Worm (Caenorhabditis elegans): ENCODE data around the gene W04G3.7.

The W04G3.7 gene

ce11 chrX:11088952-11089351, 3.9 kb upstream of the W04G3.7 start, which contains the start of gene W04G3.11:
Gene W04G3.11, plus strand, starts transcription at chrX:11089195.
- TF ChIP-seq elt-2 (tag; optimal IDR thresholded peaks at IDR 0.05) = peak; percentile 50
- TF ChIP-seq ztf-4 (tag; optimal IDR thresholded peaks at IDR 0.05) = no peak
- no peak for TF ChIP-seq sea-2 (GFP tag; optimal IDR thresholded peaks at IDR 0.05)
- peak; percentile 40 for TF ChIP-seq pqm-1 (tag; optimal IDR thresholded peaks at IDR 0.05)

DNA sequence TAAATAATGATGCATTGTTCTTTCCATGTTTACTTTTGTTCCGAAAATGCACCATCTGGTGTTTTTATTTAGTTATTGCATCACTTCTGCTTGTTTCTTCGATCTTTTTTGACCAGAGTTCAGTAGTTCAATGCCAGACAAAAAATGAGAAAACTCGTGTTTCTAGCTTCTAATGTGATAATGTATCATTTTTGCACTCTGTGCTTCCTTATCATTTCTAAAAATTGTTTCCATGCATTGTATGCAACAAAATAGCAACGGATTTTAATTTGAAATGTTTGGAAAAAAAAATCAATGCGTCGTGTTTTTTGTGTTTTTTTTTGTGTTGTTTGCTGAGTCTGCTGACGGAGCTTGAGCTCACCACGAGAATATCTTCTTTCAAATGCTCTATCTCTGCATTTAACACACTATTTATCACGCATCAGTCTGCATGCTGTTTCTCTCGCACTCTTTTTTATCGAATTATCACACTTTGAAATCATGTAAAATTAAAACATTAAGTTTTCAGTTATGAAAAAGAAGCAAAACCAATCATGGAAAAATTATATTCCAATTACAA, 4.8 kb downstream of the W04G3.7 start, which contains the start of gene sulp-7:
Gene sulp-7, plus strand, starts transcription at position 509 of the 559 bp plus-strand sequence.
- TF ChIP-seq ceh-82 (tag; optimal IDR thresholded peaks at IDR 0.05) (no peak), egl-27 (tag; optimal IDR thresholded peaks at IDR 0.05) (no peak), elt-2 (tag; optimal IDR thresholded peaks at IDR 0.05) (peak; percentile 57), pha-4 (tag; optimal IDR thresholded peaks at IDR 0.05) (peak; percentile 23), nfya-1 (tag; optimal IDR thresholded peaks at IDR 0.05; ENCODE audit: insufficient read depth) (peak; percentile 19), pqm-1 (tag; optimal IDR thresholded peaks at IDR 0.05) (peak; percentile 42)

ce11 chrX:11079667-11080066, 5.4 kb downstream of the W04G3.7 start, which contains the start of gene W04G3.13:
Gene W04G3.13, minus strand, starts transcription at chrX:11079767.
- TF ChIP-seq elt-1 (tag; optimal IDR thresholded peaks at IDR 0.05) (no peak), nhr-28 (tag; optimal IDR thresholded peaks at IDR 0.05) (no peak), nhr-77 (tag; optimal IDR thresholded peaks at IDR 0.05) (no peak), nhr-67 (tag; optimal IDR thresholded peaks at IDR 0.05) (no peak), pqm-1 (tag; optimal IDR thresholded peaks at IDR 0.05) (no peak)

ce11 chrX:11078150-11078549, 6.9 kb downstream of the W04G3.7 start, which contains the start of gene W04G3.10:
Gene W04G3.10, minus strand, starts transcription at chrX:11078250.
- no peak for TF ChIP-seq zag-1 (tag; optimal IDR thresholded peaks at IDR 0.05)
- TF ChIP-seq nhr-43 (tag; optimal IDR thresholded peaks at IDR 0.05; ENCODE audit: poor library complexity, severe bottlenecking) = no peak
- TF ChIP-seq nhr-23 (tag; optimal IDR thresholded peaks at IDR 0.05) = no peak
- no peak for TF ChIP-seq pha-4 (tag; optimal IDR thresholded peaks at IDR 0.05)

DNA sequence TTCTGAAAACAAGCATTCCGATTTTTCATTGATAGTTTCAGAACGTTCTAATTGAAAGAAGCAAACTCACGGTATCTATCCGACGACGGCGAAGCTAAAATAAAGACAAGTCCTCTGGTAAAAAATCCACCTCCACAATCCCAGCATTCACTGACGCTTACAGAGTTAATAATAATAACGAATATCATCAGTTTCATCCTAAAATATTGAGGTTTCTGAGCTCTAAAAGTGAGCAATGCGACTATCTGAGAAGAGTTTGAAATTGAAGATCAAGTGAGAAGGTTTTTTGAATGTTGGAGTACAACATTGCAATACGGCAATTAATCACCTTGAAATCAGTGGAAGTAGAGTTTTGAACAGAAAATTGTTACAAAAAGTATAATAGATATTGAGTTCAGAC, 8.6 kb downstream of the W04G3.7 start, which contains the start of gene W04G3.12:
Gene W04G3.12, minus strand, starts transcription at position 311 of the 400 bp plus-strand sequence.
- TF ChIP-seq tbx-2 (tag; optimal IDR thresholded peaks at IDR 0.05) = no peak
- TF ChIP-seq pqm-1 (tag; optimal IDR thresholded peaks at IDR 0.05) = no peak
- TF ChIP-seq daf-12 (tag; optimal IDR thresholded peaks at IDR 0.05) = no peak
- TF ChIP-seq snpc-4 (tag; optimal IDR thresholded peaks at IDR 0.05) = no peak
- no peak for TF ChIP-seq ama-1 (optimal IDR thresholded peaks at IDR 0.05)
- no peak for TF ChIP-seq pha-4 (tag; optimal IDR thresholded peaks at IDR 0.05)
- no peak for TF ChIP-seq zag-1 (tag; optimal IDR thresholded peaks at IDR 0.05)
- TF ChIP-seq ceh-28 (tag; optimal IDR thresholded peaks at IDR 0.05) = no peak
- TF ChIP-seq elt-3 (tag; optimal IDR thresholded peaks at IDR 0.05) = no peak
- no peak for TF ChIP-seq nhr-25 (tag; optimal IDR thresholded peaks at IDR 0.05)
- no peak for TF ChIP-seq eor-1 (tag; optimal IDR thresholded peaks at IDR 0.05)
- TF ChIP-seq unc-39 (tag; optimal IDR thresholded peaks at IDR 0.05) = no peak
- no peak for TF ChIP-seq nhr-77 (tag; optimal IDR thresholded peaks at IDR 0.05)
- no peak for TF ChIP-seq R02D3.7 (tag; optimal IDR thresholded peaks at IDR 0.05)
- TF ChIP-seq lsy-12 (tag; optimal IDR thresholded peaks at IDR 0.05) = no peak
- TF ChIP-seq lin-15B (tag; optimal IDR thresholded peaks at IDR 0.05) = no peak
- TF ChIP-seq nhr-67 (tag; optimal IDR thresholded peaks at IDR 0.05) = no peak

DNA sequence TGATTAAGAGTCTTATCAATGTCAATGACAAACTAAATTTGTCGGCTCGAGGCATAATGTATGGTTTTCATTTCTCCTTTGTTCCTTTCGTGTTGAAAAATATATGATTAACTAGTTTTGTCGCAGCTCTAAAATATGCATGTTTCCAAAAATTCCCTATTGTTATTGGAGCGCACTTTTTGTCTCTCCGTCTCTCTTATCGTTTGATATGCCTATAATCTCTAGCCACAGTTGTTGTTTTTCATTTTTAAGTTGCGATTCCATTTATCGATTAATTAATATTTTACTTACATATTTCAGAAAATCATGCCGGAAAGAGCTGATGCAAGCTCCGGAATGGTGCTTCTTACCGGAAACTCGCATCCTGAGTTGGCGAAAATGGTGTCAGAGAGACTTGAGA, 11.7 kb downstream of the W04G3.7 start, which contains the start of gene W04G3.5:
Gene W04G3.5, plus strand, starts transcription at position 301 of the 400 bp plus-strand sequence.
- no peak for TF ChIP-seq ztf-4 (tag; optimal IDR thresholded peaks at IDR 0.05)
- no peak for TF ChIP-seq hmg-11 (tag; optimal IDR thresholded peaks at IDR 0.05)
- no peak for TF ChIP-seq ceh-9 (tag; optimal IDR thresholded peaks at IDR 0.05)
- TF ChIP-seq R02D3.7 (tag; optimal IDR thresholded peaks at IDR 0.05) = no peak
- no peak for TF ChIP-seq snpc-4 (tag; optimal IDR thresholded peaks at IDR 0.05)
- no peak for TF ChIP-seq nhr-76 (tag; optimal IDR thresholded peaks at IDR 0.05)
- TF ChIP-seq nhr-11 (tag; optimal IDR thresholded peaks at IDR 0.05) = no peak
- no peak for TF ChIP-seq nhr-25 (tag; optimal IDR thresholded peaks at IDR 0.05)
- TF ChIP-seq ztf-11 (tag; optimal IDR thresholded peaks at IDR 0.05) = no peak
- TF ChIP-seq daf-12 (tag; optimal IDR thresholded peaks at IDR 0.05) = no peak
- no peak for TF ChIP-seq elt-1 (tag; optimal IDR thresholded peaks at IDR 0.05)
- no peak for TF ChIP-seq eor-1 (tag; optimal IDR thresholded peaks at IDR 0.05)
- no peak for TF ChIP-seq elt-2 (tag; optimal IDR thresholded peaks at IDR 0.05)
- no peak for TF ChIP-seq lsy-12 (tag; optimal IDR thresholded peaks at IDR 0.05)
- TF ChIP-seq ZK546.5 (tag; optimal IDR thresholded peaks at IDR 0.05) = no peak
- no peak for TF ChIP-seq zag-1 (tag; optimal IDR thresholded peaks at IDR 0.05)
- TF ChIP-seq sea-2 (GFP tag; optimal IDR thresholded peaks at IDR 0.05) = no peak
- TF ChIP-seq pha-4 (tag; optimal IDR thresholded peaks at IDR 0.05) = no peak
